Worm (Caenorhabditis elegans): ENCODE results near the gene del-6.
A peak's percentile ranks its signal among the peaks of the same experiment; 100 is the strongest.

The del-6 gene

ce11 chrV:10589774-10590528, 17.2 kb downstream of the del-6 start, which contains the start of gene ttr-23:
ttr-23 (minus strand) TSS chrV:10589860.
- TF ChIP-seq lin-39 (tag; optimal IDR thresholded peaks at IDR 0.05), result no peak
- TF ChIP-seq crh-2 (tag; optimal IDR thresholded peaks at IDR 0.05), result peak; percentile 32
- no peak for TF ChIP-seq ztf-11 (tag; optimal IDR thresholded peaks at IDR 0.05)
- TF ChIP-seq lin-11 (tag; optimal IDR thresholded peaks at IDR 0.05), result no peak
- peak; percentile 44 for TF ChIP-seq fos-1 (tag; optimal IDR thresholded peaks at IDR 0.05)
- peak; percentile 54 for TF ChIP-seq nhr-129 (tag; optimal IDR thresholded peaks at IDR 0.05)

- TF ChIP-seq mab-5 (tag; optimal IDR thresholded peaks at IDR 0.05), result no peak
- no peak for TF ChIP-seq nhr-23 (tag; optimal IDR thresholded peaks at IDR 0.05)
- TF ChIP-seq zag-1 (tag; optimal IDR thresholded peaks at IDR 0.05), result no peak
- TF ChIP-seq mdl-1 (tag; optimal IDR thresholded peaks at IDR 0.05), result no peak
- TF ChIP-seq nhr-25 (tag; optimal IDR thresholded peaks at IDR 0.05), result no peak
- TF ChIP-seq alr-1 (tag; optimal IDR thresholded peaks at IDR 0.05), result no peak
- TF ChIP-seq nhr-77 (tag; optimal IDR thresholded peaks at IDR 0.05), result no peak
- TF ChIP-seq gmeb-1 (tag; optimal IDR thresholded peaks at IDR 0.05), result no peak
- TF ChIP-seq ama-1 (optimal IDR thresholded peaks at IDR 0.05), result no peak
Measured at ce11 chrV:10592479-10592878, 19.8 kb downstream of the del-6 start, which contains the start of gene T21C9.9. T21C9.9 (minus strand) TSS chrV:10592579.

- TF ChIP-seq nhr-23 (tag; optimal IDR thresholded peaks at IDR 0.05), result no peak
- TF ChIP-seq sma-3 (GFP tag; optimal IDR thresholded peaks at IDR 0.05), result no peak
- no peak for TF ChIP-seq dmd-4 (tag; optimal IDR thresholded peaks at IDR 0.05)
- TF ChIP-seq ZK546.5 (tag; optimal IDR thresholded peaks at IDR 0.05), result no peak
- TF ChIP-seq mab-5 (tag; optimal IDR thresholded peaks at IDR 0.05), result no peak
Measured at ce11 chrV:10594810-10595209, 22.1 kb downstream of the del-6 start, which contains the start of gene T21C9.11. T21C9.11 (minus strand) TSS chrV:10594910.

- TF ChIP-seq Y55F3AM.14 (GFP tag; optimal IDR thresholded peaks at IDR 0.05) (no peak), peb-1 (tag; optimal IDR thresholded peaks at IDR 0.05) (no peak), unc-39 (tag; optimal IDR thresholded peaks at IDR 0.05) (no peak)
Measured at ce11 chrV:10597234-10597633, 24.5 kb downstream of the del-6 start, which contains the start of gene T21C9.13. T21C9.13 (plus strand) TSS chrV:10597266.

ce11 chrV:10598670-10599154, 26.0 kb downstream of the del-6 start, which contains the start of gene scpl-4:
scpl-4 (plus strand) TSS chrV:10599104.
- TF ChIP-seq sma-3 (GFP tag; optimal IDR thresholded peaks at IDR 0.05) (no peak), unc-55 (GFP tag; optimal IDR thresholded peaks at IDR 0.05) (peak; percentile 36), elt-1 (tag; optimal IDR thresholded peaks at IDR 0.05) (no peak)

- TF ChIP-seq nhr-25 (tag; optimal IDR thresholded peaks at IDR 0.05) (peak; percentile 9), blmp-1 (tag; optimal IDR thresholded peaks at IDR 0.05; ENCODE audit: insufficient read depth) (peak; percentile 95), sma-3 (GFP tag; optimal IDR thresholded peaks at IDR 0.05) (no peak)
Measured at ce11 chrV:10602051-10602937, 29.6 kb downstream of the del-6 start, which contains the start of gene H27A22.1. H27A22.1 (plus strand) TSS chrV:10602555.

ce11 chrV:10615496-10615895, 42.8 kb downstream of the del-6 start, which contains the start of gene H09F14.1:
H09F14.1 (minus strand) TSS chrV:10615596.
- TF ChIP-seq nhr-25 (tag; optimal IDR thresholded peaks at IDR 0.05) (no peak), unc-39 (tag; optimal IDR thresholded peaks at IDR 0.05) (no peak), lin-13 (GFP tag; optimal IDR thresholded peaks at IDR 0.05) (no peak), fos-1 (tag; optimal IDR thresholded peaks at IDR 0.05) (no peak), peb-1 (tag; optimal IDR thresholded peaks at IDR 0.05) (no peak), aly-2 (tag; optimal IDR thresholded peaks at IDR 0.05) (no peak), elt-3 (tag; optimal IDR thresholded peaks at IDR 0.05) (no peak), ztf-11 (tag; optimal IDR thresholded peaks at IDR 0.05) (no peak), C34F6.9 (tag; optimal IDR thresholded peaks at IDR 0.05) (no peak), nhr-6 (tag; optimal IDR thresholded peaks at IDR 0.05) (no peak), ztf-4 (tag; optimal IDR thresholded peaks at IDR 0.05) (no peak), mab-5 (tag; optimal IDR thresholded peaks at IDR 0.05) (no peak), nhr-11 (tag; optimal IDR thresholded peaks at IDR 0.05) (no peak), nhr-77 (tag; optimal IDR thresholded peaks at IDR 0.05) (no peak), elt-1 (tag; optimal IDR thresholded peaks at IDR 0.05) (no peak), unc-62 (GFP tag; optimal IDR thresholded peaks at IDR 0.05) (no peak)
